Worm (Caenorhabditis elegans): ENCODE data around the gene jbts-14.

DNA sequence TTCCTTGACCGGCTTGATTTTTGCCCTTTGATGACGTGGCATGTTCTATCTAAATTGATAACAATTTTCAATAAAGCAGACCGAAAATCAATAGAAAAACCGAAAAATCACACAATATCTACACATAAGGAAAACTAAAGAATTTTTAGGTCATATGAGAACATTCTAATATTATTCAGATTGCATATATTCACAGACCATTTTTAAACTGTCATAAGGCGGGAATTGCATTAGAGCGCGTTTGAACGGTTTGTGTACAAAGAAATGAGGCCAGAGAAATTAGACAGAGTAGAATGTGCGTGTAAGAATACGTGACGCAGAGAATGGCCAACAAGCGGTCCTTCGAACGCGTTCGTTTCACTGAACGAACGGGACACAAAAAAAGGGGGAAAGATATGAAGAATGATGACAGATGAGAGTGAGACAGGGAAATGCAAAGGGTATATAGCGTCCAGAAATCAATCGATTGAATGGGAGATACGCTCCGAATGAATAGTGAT is 32.9 kb downstream of the jbts-14 start, which contains the start of gene M02D8.3:
- TF ChIP-seq him-1 (tag; optimal IDR thresholded peaks at IDR 0.05) (no peak), W03F9.2 (tag; optimal IDR thresholded peaks at IDR 0.05) (peak; percentile 68), dao-5 (tag; optimal IDR thresholded peaks at IDR 0.05) (no peak)
